Fruit fly (Drosophila melanogaster) whole organism, embryonic: ENCODE results near the gene CG5381.

Experiments
- Atf-2 ChIP-seq: fragments of 200-800 bp; sonication (Bioruptor generic); optimal IDR thresholded peaks from 2 replicates; lab custom pipeline; 2016; ENCODE audit warnings: missing biosample characterization, missing genetic modification characterization
- Awh ChIP-seq: fragments of 200-800 bp; sonication (Bioruptor generic); IDR thresholded peaks from 2 replicates; pipeline ENCODE4, ENCODE4 v1.3.6; 2022; ENCODE audit warnings: missing biosample characterization, missing genetic modification characterization
- CG10431 ChIP-seq: fragments of 200-800 bp; sonication (Bioruptor generic); optimal IDR thresholded peaks from 3 replicates; lab custom pipeline; 2018; ENCODE audit warnings: missing biosample characterization, mild to moderate bottlenecking, missing genetic modification characterization
- CG10462 ChIP-seq: fragments of 200-800 bp; sonication (Bioruptor generic); optimal IDR thresholded peaks from 2 replicates; lab custom pipeline; 2016; ENCODE audit warnings: missing biosample characterization, missing genetic modification characterization
- CG10979 ChIP-seq: fragments of 200-800 bp; sonication (Bioruptor generic); optimal IDR thresholded peaks from 2 replicates; lab custom pipeline; 2018; ENCODE audit warnings: missing biosample characterization, mild to moderate bottlenecking, missing genetic modification characterization, moderate library complexity
- CG11504 ChIP-seq: fragments of 200-800 bp; sonication (Bioruptor generic); optimal IDR thresholded peaks from 3 replicates; lab custom pipeline; 2019; ENCODE audit warnings: missing biosample characterization, mild to moderate bottlenecking, missing genetic modification characterization, moderate library complexity
- CG13287 ChIP-seq: fragments of 200-800 bp; sonication (Bioruptor generic); IDR thresholded peaks from 2 replicates; pipeline ENCODE4 v1.3.6; 2022; ENCODE audit warnings: missing biosample characterization, missing genetic modification characterization; ENCODE audit not compliant: partially characterized antibody
- CG13775 ChIP-seq: fragments of 200-800 bp; sonication (Bioruptor generic); optimal IDR thresholded peaks from 3 replicates; lab custom pipeline; 2017; ENCODE audit warnings: missing biosample characterization, mild to moderate bottlenecking, missing genetic modification characterization
- CG14667 ChIP-seq: fragments of 200-800 bp; sonication (Bioruptor generic); IDR thresholded peaks from 2 replicates; pipeline ENCODE4 v1.3.6; 2022; ENCODE audit warnings: missing biosample characterization, missing genetic modification characterization
- CG15073 ChIP-seq: fragments of 200-800 bp; sonication (Bioruptor generic); optimal IDR thresholded peaks from 2 replicates; lab custom pipeline; 2016; ENCODE audit warnings: missing biosample characterization, missing genetic modification characterization
- CG1529 ChIP-seq: fragments of 200-800 bp; sonication (Bioruptor generic); optimal IDR thresholded peaks from 3 replicates; lab custom pipeline; 2018; ENCODE audit warnings: missing biosample characterization, missing genetic modification characterization
- CG15601 ChIP-seq: fragments of 200-800 bp; sonication (Bioruptor generic); optimal IDR thresholded peaks from 3 replicates; lab custom pipeline; 2019; ENCODE audit warnings: missing biosample characterization, mild to moderate bottlenecking, missing genetic modification characterization, moderate library complexity
- CG17186 ChIP-seq: fragments of 200-800 bp; sonication (Bioruptor generic); optimal IDR thresholded peaks from 3 replicates; lab custom pipeline; 2017; ENCODE audit warnings: missing biosample characterization, missing genetic modification reagents, missing genetic modification characterization
- CG17912 ChIP-seq: fragments of 200-800 bp; sonication (Bioruptor generic); optimal IDR thresholded peaks from 2 replicates; lab custom pipeline; 2018; ENCODE audit warnings: missing biosample characterization, mild to moderate bottlenecking, missing genetic modification characterization
- CG32772 ChIP-seq: fragments of 200-800 bp; sonication (Bioruptor generic); IDR thresholded peaks from 2 replicates; pipeline ENCODE4 v1.3.6; 2022; ENCODE audit warnings: missing biosample characterization, missing genetic modification characterization
- CG33557 ChIP-seq: fragments of 200-800 bp; sonication (Bioruptor generic); optimal IDR thresholded peaks from 2 replicates; lab custom pipeline; 2019; ENCODE audit warnings: missing biosample characterization, mild to moderate bottlenecking, missing genetic modification characterization, moderate library complexity
- CG3838 ChIP-seq: fragments of 200-800 bp; sonication (Bioruptor generic); optimal IDR thresholded peaks from 3 replicates; lab custom pipeline; 2016; ENCODE audit warnings: missing biosample characterization, missing genetic modification characterization
- CG4617 ChIP-seq: fragments of 200-800 bp; sonication (Bioruptor generic); optimal IDR thresholded peaks from 3 replicates; lab custom pipeline; 2016; ENCODE audit warnings: missing biosample characterization, missing genetic modification characterization, borderline replicate concordance
- CG9437 ChIP-seq: fragments of 200-800 bp; sonication (Bioruptor generic); optimal IDR thresholded peaks from 2 replicates; lab custom pipeline; 2018; ENCODE audit warnings: missing biosample characterization, mild to moderate bottlenecking, missing genetic modification characterization
- CHES-1-like ChIP-seq: fragments of 200-800 bp; sonication (Bioruptor generic); optimal IDR thresholded peaks from 2 replicates; lab custom pipeline; 2016; ENCODE audit warnings: missing biosample characterization, missing genetic modification characterization
- CkIIα-i1 ChIP-seq: fragments of 200-800 bp; sonication (Bioruptor generic); IDR thresholded peaks from 2 replicates; pipeline ENCODE4 v1.3.6; 2022; ENCODE audit warnings: missing biosample characterization, missing genetic modification characterization
- Dek ChIP-seq: fragments of 200-800 bp; sonication (Bioruptor generic); optimal IDR thresholded peaks from 3 replicates; lab custom pipeline; 2019; ENCODE audit warnings: missing biosample characterization, mild to moderate bottlenecking, missing genetic modification characterization, moderate library complexity
- Gsc ChIP-seq: fragments of 200-800 bp; sonication (Bioruptor generic); IDR thresholded peaks from 2 replicates; pipeline ENCODE4 v1.3.6; 2022; ENCODE audit warnings: missing biosample characterization, missing genetic modification characterization
- HLH54F ChIP-seq: fragments of 200-800 bp; sonication (Bioruptor generic); optimal IDR thresholded peaks from 3 replicates; lab custom pipeline; 2016; ENCODE audit warnings: missing biosample characterization, missing genetic modification characterization
- HLHmδ ChIP-seq: fragments of 200-800 bp; sonication (Bioruptor generic); optimal IDR thresholded peaks from 2 replicates; lab custom pipeline; 2018; ENCODE audit warnings: missing biosample characterization, mild to moderate bottlenecking, missing genetic modification characterization, moderate library complexity
- Hand ChIP-seq: fragments of 200-800 bp; sonication (Bioruptor generic); optimal IDR thresholded peaks from 2 replicates; lab custom pipeline; 2017; ENCODE audit warnings: mild to moderate bottlenecking, missing biosample characterization, missing genetic modification reagents, missing genetic modification characterization
- Mes4 ChIP-seq: fragments of 200-800 bp; sonication (Bioruptor generic); optimal IDR thresholded peaks from 2 replicates; lab custom pipeline; 2016; ENCODE audit warnings: missing biosample characterization, missing genetic modification characterization
- NC2β ChIP-seq: fragments of 200-800 bp; sonication (Bioruptor generic); optimal IDR thresholded peaks from 2 replicates; lab custom pipeline; 2016; ENCODE audit warnings: missing biosample characterization, missing genetic modification characterization
- Rfx ChIP-seq: fragments of 200-800 bp; sonication (Bioruptor generic); IDR thresholded peaks from 2 replicates; pipeline ENCODE4 v1.3.6; 2022; ENCODE audit warnings: missing biosample characterization, missing genetic modification characterization
- Sry-δ ChIP-seq: fragments of 200-800 bp; sonication (Bioruptor generic); optimal IDR thresholded peaks from 2 replicates; lab custom pipeline; 2016; ENCODE audit warnings: missing biosample characterization, missing genetic modification characterization
- Vsx1 ChIP-seq: fragments of 200-800 bp; sonication (Bioruptor generic); optimal IDR thresholded peaks from 2 replicates; lab custom pipeline; 2017; ENCODE audit warnings: missing biosample characterization, mild to moderate bottlenecking, missing genetic modification characterization, missing genetic modification reagents
- bab2 ChIP-seq: fragments of 200-800 bp; sonication (Bioruptor generic); optimal IDR thresholded peaks from 2 replicates; lab custom pipeline; 2016; ENCODE audit warnings: missing biosample characterization, missing genetic modification characterization
- br ChIP-seq: fragments of >200 bp; optimal IDR thresholded peaks from 2 replicates; lab custom pipeline; 2017
- cad ChIP-seq: fragments of >200 bp; optimal IDR thresholded peaks from 2 replicates; lab custom pipeline; 2017; ENCODE audit warnings: missing biosample characterization, missing genetic modification characterization
- caup ChIP-seq: fragments of 200-800 bp; sonication (Bioruptor generic); optimal IDR thresholded peaks from 3 replicates; lab custom pipeline; 2017; ENCODE audit warnings: missing biosample characterization, mild to moderate bottlenecking, missing genetic modification characterization, moderate library complexity; ENCODE audit not compliant: severe bottlenecking
- dm ChIP-seq: fragments of 200-800 bp; sonication (Bioruptor generic); optimal IDR thresholded peaks from 3 replicates; lab custom pipeline; 2016; ENCODE audit warnings: missing biosample characterization, missing genetic modification characterization
- dmrt11E ChIP-seq: fragments of 200-800 bp; sonication (Bioruptor generic); optimal IDR thresholded peaks from 3 replicates; lab custom pipeline; 2018; ENCODE audit warnings: missing biosample characterization, mild to moderate bottlenecking, missing genetic modification characterization, moderate library complexity
- eve ChIP-seq, 2 experiments: fragments of >200 bp; optimal IDR thresholded peaks; 2 replicates each; lab custom pipeline; 2017; ENCODE audit warnings: missing biosample characterization in 2 of 2, missing genetic modification characterization in 2 of 2
- inv ChIP-seq: fragments of 200-800 bp; sonication (Bioruptor generic); IDR thresholded peaks from 2 replicates; pipeline ENCODE4 v1.3.6; 2022; ENCODE audit warnings: missing biosample characterization, missing genetic modification characterization; ENCODE audit not compliant: partially characterized antibody
- jigr1 ChIP-seq: fragments of 200-800 bp; sonication (Bioruptor generic); IDR thresholded peaks from 3 replicates; pipeline ENCODE4 v1.3.6; 2022; ENCODE audit warnings: missing biosample characterization, missing genetic modification characterization
- lmd ChIP-seq: fragments of 200-800 bp; sonication (Bioruptor generic); IDR thresholded peaks from 2 replicates; pipeline ENCODE4 v1.3.6; 2022; ENCODE audit warnings: missing biosample characterization, missing genetic modification characterization
- luna ChIP-seq: fragments of 200-800 bp; sonication (Bioruptor generic); optimal IDR thresholded peaks from 2 replicates; lab custom pipeline; 2016; ENCODE audit warnings: missing biosample characterization, missing genetic modification characterization
- nom ChIP-seq: fragments of 200-800 bp; sonication (Bioruptor generic); optimal IDR thresholded peaks from 2 replicates; lab custom pipeline; 2017; ENCODE audit warnings: missing biosample characterization, missing genetic modification characterization, mild to moderate bottlenecking, moderate library complexity, missing genetic modification reagents
- phol ChIP-seq: fragments of 200-800 bp; sonication (Bioruptor generic); optimal IDR thresholded peaks from 3 replicates; lab custom pipeline; 2018; ENCODE audit warnings: missing biosample characterization, mild to moderate bottlenecking, missing genetic modification characterization, moderate library complexity
- prd ChIP-seq, 3 experiments: fragments of >200 bp in 2 of 3; fragments of 200-800 bp in 1 of 3; sonication (Bioruptor generic) in 1 of 3; optimal IDR thresholded peaks in 2 of 3; IDR thresholded peaks in 1 of 3; 2 replicates in 2 of 3; 3 replicates in 1 of 3; pipeline versions ENCODE4 v1.3.6 to Lab custom; 2017 to 2022; ENCODE audit warnings: missing biosample characterization in 1 of 3, missing genetic modification characterization in 1 of 3
- rib ChIP-seq: fragments of 200-800 bp; sonication (Bioruptor generic); IDR thresholded peaks from 2 replicates; pipeline ENCODE4 v1.3.6; 2022; ENCODE audit warnings: missing biosample characterization, missing genetic modification characterization
- run ChIP-seq: fragments of 200-800 bp; sonication (Bioruptor generic); optimal IDR thresholded peaks from 3 replicates; lab custom pipeline; 2018; ENCODE audit warnings: missing biosample characterization, mild to moderate bottlenecking, missing genetic modification characterization
- sob ChIP-seq: fragments of 200-800 bp; sonication (Bioruptor generic); IDR thresholded peaks from 2 replicates; pipeline ENCODE4 v1.3.6; 2022; ENCODE audit warnings: missing biosample characterization, missing genetic modification characterization
- ssp ChIP-seq: fragments of 200-800 bp; sonication (Bioruptor generic); IDR thresholded peaks from 2 replicates; pipeline ENCODE4 v1.3.6; 2022; ENCODE audit warnings: missing biosample characterization, missing genetic modification characterization
- stwl ChIP-seq: fragments of 200-800 bp; sonication (Bioruptor generic); optimal IDR thresholded peaks from 3 replicates; lab custom pipeline; 2018; ENCODE audit warnings: missing biosample characterization, mild to moderate bottlenecking, missing genetic modification characterization, moderate library complexity
- trem ChIP-seq: fragments of 200-800 bp; optimal IDR thresholded peaks from 3 replicates; lab custom pipeline; 2019; ENCODE audit warnings: missing biosample characterization, mild to moderate bottlenecking, missing genetic modification characterization, moderate library complexity

Gene CG5381

dm6 chr2L:10341405-10341804, 18.5 kb upstream of the CG5381 start, which contains the start of gene CG31715 (continued):
- no peak for TF ChIP-seq CHES-1-like
- no peak for TF ChIP-seq NC2β (GFP tag; lab: Kevin White, UChicago)
- no peak for TF ChIP-seq ssp (GFP tag; lab: Robert Waterston, UW)
- peak; percentile 63 for TF ChIP-seq CG13287 (GFP tag; lab: Robert Waterston, UW)
- TF ChIP-seq eve (GFP tag; optimal IDR thresholded peaks at IDR 0.05; lab: Kevin White, UChicago) = no peak
- peak; percentile 26 for TF ChIP-seq Dek (tag; lab: Kevin White, UChicago)
- no peak for TF ChIP-seq nom (GFP tag; lab: Kevin White, UChicago)
- TF ChIP-seq CG17912 = no peak
- TF ChIP-seq trem (tag; lab: Kevin White, UChicago) = no peak
- TF ChIP-seq Rfx (GFP tag; lab: Robert Waterston, UW) = no peak
- no peak for TF ChIP-seq Awh
- TF ChIP-seq CG14667 (GFP tag; lab: Robert Waterston, UW) = no peak
- TF ChIP-seq Sry-δ (GFP tag; lab: Kevin White, UChicago) = peak; percentile 73
- TF ChIP-seq bab2 = no peak
- TF ChIP-seq CG3838 (GFP tag; lab: Kevin White, UChicago) = no peak
- TF ChIP-seq CG15073 (GFP tag; lab: Kevin White, UChicago) = no peak
- no peak for TF ChIP-seq Mes4 (GFP tag; lab: Kevin White, UChicago)
- TF ChIP-seq CG32772 (GFP tag; lab: Robert Waterston, UW) = no peak
- TF ChIP-seq cad (GFP tag; lab: Kevin White, UChicago) = no peak
- no peak for TF ChIP-seq Gsc
- no peak for TF ChIP-seq dm (GFP tag; lab: Kevin White, UChicago)
- no peak for TF ChIP-seq lmd (GFP tag; lab: Robert Waterston, UW)
- no peak for TF ChIP-seq CkIIα-i1
- TF ChIP-seq HLH54F = no peak
- no peak for TF ChIP-seq prd (optimal IDR thresholded peaks at IDR 0.05; lab: Kevin White, UChicago)
- no peak for TF ChIP-seq prd (GFP tag; IDR thresholded peaks at IDR 0.05; lab: Robert Waterston, UW)
- TF ChIP-seq rib (GFP tag; lab: Robert Waterston, UW) = peak; percentile 49; the same call in 1 of the 2 replicates
- TF ChIP-seq br (lab: Kevin White, UChicago) = no peak
- TF ChIP-seq CG33557 (GFP tag; lab: Kevin White, UChicago) = no peak
- TF ChIP-seq dmrt11E (tag; lab: Kevin White, UChicago) = no peak
- TF ChIP-seq CG4617 (GFP tag; lab: Kevin White, UChicago) = no peak
- TF ChIP-seq inv (GFP tag; lab: Robert Waterston, UW) = peak; percentile 29; the same call in 1 of the 2 replicates
- no peak for TF ChIP-seq Vsx1 (GFP tag; lab: Kevin White, UChicago)
- TF ChIP-seq HLHmδ = no peak
- TF ChIP-seq CG10431 (GFP tag; lab: Kevin White, UChicago) = no peak
- peak; percentile 13 for TF ChIP-seq phol (tag; lab: Kevin White, UChicago)
- TF ChIP-seq CG15601 (tag; lab: Kevin White, UChicago) = no peak
- TF ChIP-seq luna (GFP tag; lab: Kevin White, UChicago) = no peak
- no peak for TF ChIP-seq CG13775
- peak; percentile 56 for TF ChIP-seq stwl
- TF ChIP-seq CG11504 = no peak
- TF ChIP-seq sob = no peak
- peak; percentile 4 for TF ChIP-seq CG10979 (tag; lab: Kevin White, UChicago)
- TF ChIP-seq CG1529 (GFP tag; lab: Kevin White, UChicago) = no peak
- TF ChIP-seq Hand = no peak
- TF ChIP-seq Atf-2 (GFP tag; lab: Kevin White, UChicago) = no peak
- no peak for TF ChIP-seq run (tag; lab: Kevin White, UChicago)
- no peak for TF ChIP-seq jigr1 (GFP tag; lab: Robert Waterston, UW)
- no peak for TF ChIP-seq CG17186 (GFP tag; lab: Kevin White, UChicago)
- no peak for TF ChIP-seq caup (GFP tag; lab: Kevin White, UChicago)
- peak; percentile 4 for TF ChIP-seq CG10462 (GFP tag; lab: Kevin White, UChicago)
- no peak for TF ChIP-seq CG9437 (GFP tag; lab: Kevin White, UChicago)
